Worm (Caenorhabditis elegans) whole organism, late embryonic: ENCODE data around the gene R13H4.2.

Experiments used
- ceh-9 ChIP-seq: sonication (generic microtip); optimal IDR thresholded peaks from 2 replicates; lab custom pipeline; 2016; ENCODE audit warnings: mild to moderate bottlenecking, missing genetic modification characterization, inconsistent platforms, missing compliant biosample characterization
- elt-2 ChIP-seq: sonication (generic microtip); optimal IDR thresholded peaks from 2 replicates; lab custom pipeline; 2016; ENCODE audit warnings: missing genetic modification reagents, missing genetic modification characterization, missing compliant biosample characterization
- pqm-1 ChIP-seq: sonication (generic microtip); optimal IDR thresholded peaks from 2 replicates; lab custom pipeline; 2016; ENCODE audit warnings: missing genetic modification characterization, missing compliant biosample characterization

DNA sequence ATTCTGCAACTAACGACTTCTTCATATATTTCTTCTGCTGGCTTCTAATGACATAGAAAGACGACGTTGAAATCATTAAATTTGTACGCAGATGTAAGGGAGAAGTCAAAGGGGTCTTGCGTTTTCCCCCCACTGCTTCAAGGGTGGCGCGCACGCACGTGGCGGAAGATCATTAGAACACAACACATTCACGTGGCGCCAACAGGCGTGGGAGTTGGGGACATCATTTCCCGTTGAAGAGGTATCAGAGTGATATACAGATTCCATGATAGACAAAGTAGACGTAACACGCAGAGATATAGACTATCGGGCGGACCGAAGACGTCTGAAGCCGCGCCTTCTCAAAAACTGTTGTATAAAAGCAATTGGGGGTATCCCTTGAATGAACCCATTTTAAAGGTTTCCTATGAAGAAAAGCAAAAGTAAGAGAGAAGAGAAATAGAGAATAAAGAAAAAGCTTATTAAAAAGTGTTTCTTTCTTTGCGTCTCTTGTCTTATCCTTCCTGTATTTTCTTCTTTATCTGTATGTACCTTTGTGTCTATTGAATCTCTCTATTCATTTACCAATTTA, 36.9 kb upstream of the R13H4.2 start:
- no peak for TF ChIP-seq elt-2
- TF ChIP-seq ceh-9 (tag; lab: Kevin White, UChicago), result no peak
- no peak for TF ChIP-seq pqm-1 (tag; lab: Kevin White, UChicago)
